Fruit fly (Drosophila melanogaster): ENCODE results near the gene CG31268.

dm6 chr3R:17056183-17056904 lies 24.7 kb downstream of the CG31268 start:
- TF ChIP-seq CG6854 (GFP tag; optimal IDR thresholded peaks at IDR 0.05) (peak; percentile 81), vri (GFP tag; optimal IDR thresholded peaks at IDR 0.05) (peak; percentile 99), CG11902 (GFP tag; optimal IDR thresholded peaks at IDR 0.05) (no peak), CG8319 (GFP tag; optimal IDR thresholded peaks at IDR 0.05) (no peak), dac (GFP tag; optimal IDR thresholded peaks at IDR 0.05) (peak; percentile 13)

Data from whole organism, prepupa.